Worm (Caenorhabditis elegans) whole organism, L2 larva: ENCODE results near the gene B0410.3.

ENCODE experiments used
- R02D3.7 ChIP-seq: fragments of 150-350 bp; optimal IDR thresholded peaks from 2 replicates; lab custom pipeline; 2014; ENCODE audit warnings: missing biosample characterization, missing genetic modification characterization
- ceh-16 ChIP-seq: fragments of 150-350 bp; optimal IDR thresholded peaks from 2 replicates; lab custom pipeline; 2014; ENCODE audit warnings: missing biosample characterization, missing genetic modification characterization
- egl-27 ChIP-seq: sonication (generic microtip); optimal IDR thresholded peaks from 3 replicates; lab custom pipeline; 2017; ENCODE audit warnings: missing biosample characterization, missing genetic modification reagents, missing genetic modification characterization
- elt-3 ChIP-seq: sonication (generic microtip); optimal IDR thresholded peaks from 2 replicates; lab custom pipeline; 2017; ENCODE audit warnings: missing biosample characterization, missing genetic modification characterization
- fos-1 ChIP-seq: fragments of 150-350 bp; optimal IDR thresholded peaks from 2 replicates; lab custom pipeline; 2014; ENCODE audit warnings: missing biosample characterization, missing genetic modification characterization
- mab-5 ChIP-seq: fragments of 150-350 bp; optimal IDR thresholded peaks from 2 replicates; lab custom pipeline; 2014; ENCODE audit warnings: missing biosample characterization, missing genetic modification characterization
- nhr-11 ChIP-seq: fragments of 150-350 bp; optimal IDR thresholded peaks from 2 replicates; lab custom pipeline; 2014; ENCODE audit warnings: missing biosample characterization, missing genetic modification characterization
- nhr-237 ChIP-seq: fragments of 150-350 bp; optimal IDR thresholded peaks from 2 replicates; lab custom pipeline; 2014; ENCODE audit warnings: missing biosample characterization, missing genetic modification characterization
- ztf-11 ChIP-seq: sonication (generic microtip); optimal IDR thresholded peaks from 2 replicates; lab custom pipeline; 2017; ENCODE audit warnings: missing biosample characterization, missing genetic modification characterization

DNA sequence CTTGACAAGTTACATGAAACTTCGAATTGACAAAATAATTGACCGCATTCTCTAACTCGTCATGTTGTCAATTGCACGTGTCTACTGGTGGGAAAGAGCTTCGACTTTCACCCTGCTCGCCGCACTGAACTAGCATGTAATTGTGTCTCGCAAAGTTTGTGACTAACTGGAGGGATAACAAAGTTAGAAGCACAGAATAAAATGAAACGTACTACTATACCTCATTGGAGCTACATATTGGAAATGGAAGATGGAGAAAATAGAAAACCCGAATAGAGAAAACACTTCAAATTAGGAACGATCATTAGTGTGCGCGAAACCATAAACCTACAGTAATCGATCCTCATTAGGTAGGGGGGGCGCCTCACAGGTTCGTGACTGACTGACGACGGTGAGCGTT is 36.3 kb upstream of the B0410.3 start:
- no peak for TF ChIP-seq nhr-237 (tag; lab: Kevin White, UChicago)
- TF ChIP-seq ceh-16 (tag; lab: Kevin White, UChicago), result no peak
- no peak for TF ChIP-seq ztf-11 (tag; lab: Kevin White, UChicago)
- TF ChIP-seq nhr-11 (tag; lab: Kevin White, UChicago), result no peak
- TF ChIP-seq egl-27 (tag; lab: Kevin White, UChicago), result no peak
- no peak for TF ChIP-seq R02D3.7 (tag; lab: Kevin White, UChicago)
- no peak for TF ChIP-seq elt-3 (tag; lab: Kevin White, UChicago)
- TF ChIP-seq mab-5 (tag; lab: Kevin White, UChicago), result no peak
- no peak for TF ChIP-seq fos-1 (tag; lab: Kevin White, UChicago)
